Fruit fly (Drosophila melanogaster): ENCODE measurements around the gene Tm2.

The Tm2 gene

dm6 chr3R:15280619-15281334 lies 29.2 kb upstream of the Tm2 start (continued):
- TF ChIP-seq CG15011 (GFP tag; optimal IDR thresholded peaks at IDR 0.05) = peak; percentile 12
- TF ChIP-seq CG12391 (tag; optimal IDR thresholded peaks at IDR 0.05) = peak; percentile 80
- no peak for TF ChIP-seq HmgD (GFP tag; optimal IDR thresholded peaks at IDR 0.05)
- TF ChIP-seq ro (GFP tag; IDR thresholded peaks at IDR 0.05) = no peak
- TF ChIP-seq Sox100B (GFP tag; optimal IDR thresholded peaks at IDR 0.05) = peak; percentile 86
- peak; percentile 20 for TF ChIP-seq pum (GFP tag; optimal IDR thresholded peaks at IDR 0.05)
- peak; percentile 88 for TF ChIP-seq gem (tag; optimal IDR thresholded peaks at IDR 0.05)
- TF ChIP-seq CG17385 (GFP tag; optimal IDR thresholded peaks at IDR 0.05) = peak; percentile 51
- TF ChIP-seq NK7.1 (GFP tag; optimal IDR thresholded peaks at IDR 0.05) = no peak
- TF ChIP-seq ash1 (GFP tag; optimal IDR thresholded peaks at IDR 0.05) = no peak
- peak; percentile 83 for TF ChIP-seq Hr3 (GFP tag; optimal IDR thresholded peaks at IDR 0.05)
- 0 out of 2 replicates have a peak, but pooled peaks have one; percentile 34 for TF ChIP-seq sob (GFP tag; IDR thresholded peaks at IDR 0.05)
- peak in 1 of 2 experiments; percentile 67 for TF ChIP-seq Eip74EF (GFP tag; optimal IDR thresholded peaks at IDR 0.05)
- peak; percentile 12 for TF ChIP-seq CG1603 (tag; optimal IDR thresholded peaks at IDR 0.05)
- TF ChIP-seq luna (GFP tag; optimal IDR thresholded peaks at IDR 0.05) = no peak
- TF ChIP-seq CG17802 (tag; optimal IDR thresholded peaks at IDR 0.05) = peak; percentile 7
- TF ChIP-seq Chrac-16 (GFP tag; optimal IDR thresholded peaks at IDR 0.05) = peak; percentile 51
- no peak for TF ChIP-seq Aef1 (GFP tag; IDR thresholded peaks at IDR 0.05)
- TF ChIP-seq oc (tag; optimal IDR thresholded peaks at IDR 0.05) = peak; percentile 27
- TF ChIP-seq dysf (GFP tag; IDR thresholded peaks at IDR 0.05) = no peak; the same call in none of the 3 replicates
- TF ChIP-seq fu2 (GFP tag; optimal IDR thresholded peaks at IDR 0.05) = no peak
- no peak for TF ChIP-seq CG8089 (GFP tag; optimal IDR thresholded peaks at IDR 0.05)
- TF ChIP-seq tin (GFP tag; optimal IDR thresholded peaks at IDR 0.05) = peak; percentile 71
- TF ChIP-seq ERR (GFP tag; optimal IDR thresholded peaks at IDR 0.05) = no peak
- TF ChIP-seq HLH3B (GFP tag; IDR thresholded peaks at IDR 0.05) = peak; percentile 38
- peak; percentile 77 for TF ChIP-seq CG9437 (GFP tag; optimal IDR thresholded peaks at IDR 0.05)
- peak; percentile 36 for TF ChIP-seq CG2116 (GFP tag; optimal IDR thresholded peaks at IDR 0.05)
- peak; percentile 39 for TF ChIP-seq Lhr (GFP tag; optimal IDR thresholded peaks at IDR 0.05)
- TF ChIP-seq trh (GFP tag; optimal IDR thresholded peaks at IDR 0.05) = peak; percentile 41
- peak; percentile 65 for TF ChIP-seq CG30431 (GFP tag; optimal IDR thresholded peaks at IDR 0.05)
- no peak for TF ChIP-seq CG15514 (GFP tag; optimal IDR thresholded peaks at IDR 0.05)
- TF ChIP-seq Ada2b (GFP tag; IDR thresholded peaks at IDR 0.05) = peak; percentile 19; the same call in 1 of the 2 replicates
- TF ChIP-seq bigmax (GFP tag; optimal IDR thresholded peaks at IDR 0.05) = no peak
- TF ChIP-seq CG42726 (GFP tag; IDR thresholded peaks at IDR 0.05; ENCODE audit: partially characterized antibody) = no peak
- TF ChIP-seq insv (GFP tag; optimal IDR thresholded peaks at IDR 0.05) = no peak
- TF ChIP-seq CG14965 (GFP tag; optimal IDR thresholded peaks at IDR 0.05; ENCODE audit: borderline replicate concordance) = no peak
- peak; percentile 43 for TF ChIP-seq CG10462 (GFP tag; optimal IDR thresholded peaks at IDR 0.05)
- TF ChIP-seq CrebB (tag; optimal IDR thresholded peaks at IDR 0.05) = no peak
- peak; percentile 60 for TF ChIP-seq CG1233 (GFP tag; optimal IDR thresholded peaks at IDR 0.05)
- TF ChIP-seq CG31365 (tag; optimal IDR thresholded peaks at IDR 0.05) = no peak
- TF ChIP-seq CG10366 (GFP tag; IDR thresholded peaks at IDR 0.05) = no peak
- TF ChIP-seq Xrp1 (GFP tag; IDR thresholded peaks at IDR 0.05) = peak; percentile 55; the same call in 1 of the 2 replicates
- peak; percentile 20 for TF ChIP-seq Dek (tag; optimal IDR thresholded peaks at IDR 0.05)
- peak; percentile 37; the same call in 1 of the 2 replicates for TF ChIP-seq sisA (GFP tag; IDR thresholded peaks at IDR 0.05)
- peak; percentile 47 for TF ChIP-seq CG18599 (GFP tag; optimal IDR thresholded peaks at IDR 0.05)
- peak; percentile 55; the same call in 1 of the 2 replicates for TF ChIP-seq ara (GFP tag; IDR thresholded peaks at IDR 0.05)
- peak; percentile 71 for TF ChIP-seq trem (tag; optimal IDR thresholded peaks at IDR 0.05)
- peak; percentile 65 for TF ChIP-seq NfI (GFP tag; optimal IDR thresholded peaks at IDR 0.05)
- peak; percentile 90 for TF ChIP-seq nmo (GFP tag; optimal IDR thresholded peaks at IDR 0.05)
